Worm (Caenorhabditis elegans) whole organism, young adult: Measurements from ENCODE around the gene ZK856.11.

Experiments used
- B0019.2 ChIP-seq: fragments of 200-800 bp; sonication (Bioruptor generic); conservative IDR thresholded peaks from 2 replicates; pipeline ENCODE4 v1.3.6; 2022; ENCODE audit warnings: missing genetic modification reagents, missing genetic modification characterization, missing compliant biosample characterization
- B0261.1 ChIP-seq: sonication (generic microtip); optimal IDR thresholded peaks from 2 replicates; lab custom pipeline; 2016; ENCODE audit warnings: mild to moderate bottlenecking, missing genetic modification characterization, moderate library complexity, missing compliant biosample characterization
- B0336.3 ChIP-seq: fragments of 200-800 bp; sonication (Bioruptor generic); IDR thresholded peaks from 2 replicates; pipeline ENCODE4 v1.3.6; 2022; ENCODE audit warnings: missing genetic modification characterization, missing compliant biosample characterization
- C06A6.2 ChIP-seq: fragments of 200-800 bp; sonication (Bioruptor generic); conservative IDR thresholded peaks from 2 replicates; pipeline ENCODE4 v1.3.6; 2022; ENCODE audit warnings: missing genetic modification characterization, missing compliant biosample characterization
- F22D6.2 ChIP-seq: sonication (generic microtip); optimal IDR thresholded peaks from 2 replicates; lab custom pipeline; 2016; ENCODE audit warnings: mild to moderate bottlenecking, missing genetic modification characterization, missing compliant biosample characterization
- F37B4.10 ChIP-seq: fragments of 200-800 bp; sonication (Bioruptor generic); IDR thresholded peaks from 2 replicates; pipeline ENCODE4 v1.3.6; 2022; ENCODE audit warnings: missing genetic modification characterization, missing compliant biosample characterization
- F52B5.7 ChIP-seq: sonication (generic microtip); optimal IDR thresholded peaks from 2 replicates; lab custom pipeline; 2016; ENCODE audit warnings: mild to moderate bottlenecking, missing genetic modification characterization, missing compliant biosample characterization
- K12H6.12 ChIP-seq: fragments of 200-800 bp; sonication (Bioruptor generic); optimal IDR thresholded peaks from 2 replicates; lab custom pipeline; 2018; ENCODE audit warnings: mild to moderate bottlenecking, missing genetic modification characterization, missing compliant biosample characterization
- T26A5.8 ChIP-seq: sonication (generic microtip); optimal IDR thresholded peaks from 2 replicates; lab custom pipeline; 2016; ENCODE audit warnings: missing genetic modification characterization, missing compliant biosample characterization
- Y67H2A.10 ChIP-seq: fragments of 200-800 bp; sonication (Bioruptor generic); conservative IDR thresholded peaks from 2 replicates; pipeline ENCODE4 v1.3.6; 2022; ENCODE audit warnings: missing genetic modification reagents, missing genetic modification characterization, missing compliant biosample characterization
- Y95B8A.8 ChIP-seq: fragments of 200-800 bp; sonication (Bioruptor generic); IDR thresholded peaks from 2 replicates; pipeline ENCODE4 v1.3.6; 2022; ENCODE audit warnings: missing genetic modification reagents, missing genetic modification characterization, missing compliant biosample characterization
- ama-1 ChIP-seq, 3 experiments: fragments of 150-350 bp in 1 of 3; sonication (generic microtip) in 2 of 3; optimal IDR thresholded peaks; 2 replicates each; lab custom pipeline; 2014 to 2018; ENCODE audit warnings: missing biosample characterization in 2 of 3, missing genetic modification characterization in 2 of 3, missing genetic modification reagents in 2 of 3
- atf-7 ChIP-seq: sonication (generic microtip); optimal IDR thresholded peaks from 2 replicates; lab custom pipeline; 2017; ENCODE audit warnings: mild to moderate bottlenecking, missing genetic modification characterization, missing compliant biosample characterization
- bed-2 ChIP-seq: fragments of 200-800 bp; sonication (Bioruptor generic); IDR thresholded peaks from 2 replicates; pipeline ENCODE4 v1.3.6; 2022; ENCODE audit warnings: missing genetic modification reagents, missing genetic modification characterization, missing compliant biosample characterization
- ccch-3 ChIP-seq: fragments of 200-800 bp; sonication (Bioruptor generic); optimal IDR thresholded peaks from 2 replicates; lab custom pipeline; 2018; ENCODE audit warnings: mild to moderate bottlenecking, missing genetic modification characterization, missing compliant biosample characterization
- ceh-91 ChIP-seq: fragments of 200-800 bp; sonication (Bioruptor generic); IDR thresholded peaks from 2 replicates; pipeline ENCODE4 v1.3.6; 2022; ENCODE audit warnings: missing genetic modification reagents, missing genetic modification characterization, missing compliant biosample characterization
- dpff-1 ChIP-seq: sonication (generic microtip); optimal IDR thresholded peaks from 2 replicates; lab custom pipeline; 2017; ENCODE audit warnings: mild to moderate bottlenecking, missing genetic modification characterization, missing compliant biosample characterization
- egrh-3 ChIP-seq: fragments of 200-800 bp; sonication (Bioruptor generic); IDR thresholded peaks from 2 replicates; pipeline ENCODE4 v1.3.6; 2022; ENCODE audit warnings: missing genetic modification reagents, missing genetic modification characterization, missing compliant biosample characterization
- ets-4 ChIP-seq: fragments of 200-800 bp; sonication (Bioruptor generic); optimal IDR thresholded peaks from 2 replicates; lab custom pipeline; 2018; ENCODE audit warnings: mild to moderate bottlenecking, missing genetic modification characterization, missing compliant biosample characterization
- gei-17 ChIP-seq: fragments of 200-800 bp; sonication (Bioruptor generic); optimal IDR thresholded peaks from 2 replicates; lab custom pipeline; 2018; ENCODE audit warnings: mild to moderate bottlenecking, missing genetic modification characterization, missing compliant biosample characterization
- hlh-12 ChIP-seq: sonication (generic microtip); optimal IDR thresholded peaks from 2 replicates; lab custom pipeline; 2016; ENCODE audit warnings: missing genetic modification characterization, missing compliant biosample characterization
- hmg-20 ChIP-seq: fragments of 200-800 bp; sonication (Bioruptor generic); IDR thresholded peaks from 2 replicates; pipeline ENCODE4 v1.3.6; 2022; ENCODE audit warnings: missing genetic modification reagents, missing genetic modification characterization, missing compliant biosample characterization
- lag-1 ChIP-seq: fragments of 200-800 bp; sonication (Bioruptor generic); IDR thresholded peaks from 2 replicates; pipeline ENCODE4 v1.3.6; 2022; ENCODE audit warnings: missing genetic modification reagents, missing genetic modification characterization, missing compliant biosample characterization
- lin-40 ChIP-seq: sonication (generic microtip); optimal IDR thresholded peaks from 2 replicates; lab custom pipeline; 2016; ENCODE audit warnings: missing genetic modification characterization, mild to moderate bottlenecking, missing compliant biosample characterization, missing genotype, missing genetic modification reagents
- lsl-1 ChIP-seq: fragments of 200-800 bp; sonication (Bioruptor generic); optimal IDR thresholded peaks from 2 replicates; lab custom pipeline; 2018; ENCODE audit warnings: mild to moderate bottlenecking, missing genetic modification characterization, moderate library complexity, missing compliant biosample characterization
- madf-6 ChIP-seq: fragments of 200-800 bp; sonication (Bioruptor generic); IDR thresholded peaks from 2 replicates; pipeline ENCODE4 v1.3.6; 2022; ENCODE audit warnings: missing genetic modification reagents, missing genetic modification characterization, missing compliant biosample characterization
- mcd-1 ChIP-seq: fragments of 200-800 bp; sonication (Bioruptor generic); IDR thresholded peaks from 2 replicates; pipeline ENCODE4 v1.3.6; 2022; ENCODE audit warnings: missing genetic modification reagents, missing genetic modification characterization, missing compliant biosample characterization
- mxl-1 ChIP-seq: sonication (generic microtip); optimal IDR thresholded peaks from 2 replicates; lab custom pipeline; 2016; ENCODE audit warnings: missing genetic modification characterization, missing compliant biosample characterization
- rcor-1 ChIP-seq: fragments of 200-800 bp; sonication (Bioruptor generic); IDR thresholded peaks from 2 replicates; pipeline ENCODE4 v1.3.6; 2022; ENCODE audit warnings: missing genetic modification reagents, missing genetic modification characterization, missing compliant biosample characterization
- rec-8 ChIP-seq, 2 experiments: sonication (generic microtip); optimal IDR thresholded peaks; 2 replicates each; lab custom pipeline; 2016; ENCODE audit warnings: mild to moderate bottlenecking in 2 of 2, missing genetic modification characterization in 2 of 2, missing genetic modification reagents in 2 of 2, missing genotype in 2 of 2, missing biosample characterization in 1 of 2, missing compliant biosample characterization in 1 of 2, moderate library complexity in 1 of 2
- sdz-38 ChIP-seq: sonication (generic microtip); optimal IDR thresholded peaks from 2 replicates; lab custom pipeline; 2016; ENCODE audit warnings: missing genotype, missing genetic modification characterization, missing compliant biosample characterization
- sptf-2 ChIP-seq: fragments of 200-800 bp; sonication (Bioruptor generic); optimal IDR thresholded peaks from 2 replicates; lab custom pipeline; 2018; ENCODE audit warnings: mild to moderate bottlenecking, missing genetic modification characterization, missing compliant biosample characterization
- zim-3 ChIP-seq: sonication (generic microtip); optimal IDR thresholded peaks from 2 replicates; lab custom pipeline; 2017; ENCODE audit warnings: mild to moderate bottlenecking, missing genetic modification characterization, moderate library complexity, missing compliant biosample characterization
- ztf-6 ChIP-seq: fragments of 200-800 bp; sonication (Bioruptor generic); IDR thresholded peaks from 2 replicates; pipeline ENCODE4 v1.3.6; 2022; ENCODE audit warnings: missing genetic modification reagents, missing genetic modification characterization, missing compliant biosample characterization

Gene ZK856.11

ce11 chrV:10237959-10238444 lies 33.3 kb upstream of the ZK856.11 start (continued):
- no peak for TF ChIP-seq hmg-20 (GFP tag; lab: Robert Waterston, UW)
- no peak for TF ChIP-seq egrh-3 (GFP tag; lab: Robert Waterston, UW)
- no peak for TF ChIP-seq B0019.2 (GFP tag; lab: Robert Waterston, UW)
- TF ChIP-seq, all 124 proteins: peak for 46

ce11 chrV:10237171-10237570 lies 32.4 kb upstream of the ZK856.11 start:
- TF ChIP-seq hlh-12 (tag; lab: Kevin White, UChicago) = no peak
- no peak for TF ChIP-seq sptf-2
- TF ChIP-seq C06A6.2 = no peak
- TF ChIP-seq rcor-1 = no peak
- TF ChIP-seq atf-7 = no peak
- TF ChIP-seq T26A5.8 (tag; lab: Kevin White, UChicago) = no peak
- no peak for TF ChIP-seq F22D6.2
- TF ChIP-seq lag-1 (GFP tag; lab: Robert Waterston, UW) = no peak
- no peak for TF ChIP-seq mcd-1 (GFP tag; lab: Robert Waterston, UW)
- no peak for TF ChIP-seq dpff-1
- TF ChIP-seq sdz-38 (tag; lab: Kevin White, UChicago) = no peak
- no peak for TF ChIP-seq gei-17 (GFP tag; lab: Kevin White, UChicago)
- TF ChIP-seq B0261.1 (tag; lab: Kevin White, UChicago) = no peak
- TF ChIP-seq ccch-3 (GFP tag; lab: Kevin White, UChicago) = no peak
- TF ChIP-seq, all 124 proteins: peak for 0

ce11 chrV:10233330-10233729 lies 28.6 kb upstream of the ZK856.11 start, which contains the start of gene str-182:
str-182 (minus strand) TSS chrV:10233430.
- no peak for TF ChIP-seq Y95B8A.8 (GFP tag; lab: Robert Waterston, UW)
- TF ChIP-seq mcd-1 (GFP tag; lab: Robert Waterston, UW) = no peak
- no peak for TF ChIP-seq B0019.2 (GFP tag; lab: Robert Waterston, UW)
- no peak for TF ChIP-seq lag-1 (GFP tag; lab: Robert Waterston, UW)
- no peak for TF ChIP-seq gei-17 (GFP tag; lab: Kevin White, UChicago)
- no peak for TF ChIP-seq F52B5.7 (tag; lab: Kevin White, UChicago)
- TF ChIP-seq ets-4 (GFP tag; lab: Kevin White, UChicago) = no peak
- TF ChIP-seq bed-2 (GFP tag; lab: Robert Waterston, UW) = no peak
- no peak for TF ChIP-seq lin-40 (tag; lab: Kevin White, UChicago)
- TF ChIP-seq ama-1 (optimal IDR thresholded peaks at IDR 0.05; lab: Kevin White, UChicago) = no peak
- TF ChIP-seq ama-1 (GFP tag; optimal IDR thresholded peaks at IDR 0.05; lab: Kevin White, UChicago) = no peak
- TF ChIP-seq B0336.3 (GFP tag; lab: Robert Waterston, UW) = no peak
- no peak for TF ChIP-seq zim-3 (tag; lab: Kevin White, UChicago)
- TF ChIP-seq rec-8 (tag; optimal IDR thresholded peaks at IDR 0.05; lab: Kevin White, UChicago) = no peak
- no peak for TF ChIP-seq ztf-6 (GFP tag; lab: Robert Waterston, UW)
- TF ChIP-seq mxl-1 = no peak
- TF ChIP-seq sdz-38 (tag; lab: Kevin White, UChicago) = no peak
- no peak for TF ChIP-seq F37B4.10 (GFP tag; lab: Robert Waterston, UW)
- no peak for TF ChIP-seq Y67H2A.10 (GFP tag; lab: Robert Waterston, UW)
- no peak for TF ChIP-seq K12H6.12 (tag; lab: Kevin White, UChicago)
- TF ChIP-seq C06A6.2 = no peak

- TF ChIP-seq madf-6 (GFP tag; lab: Robert Waterston, UW) (no peak), lsl-1 (GFP tag; lab: Kevin White, UChicago) (no peak), ceh-91 (GFP tag; lab: Robert Waterston, UW) (no peak)
Observed at ce11 chrV:10230932-10231331, 26.2 kb upstream of the ZK856.11 start, which contains the start of gene fipr-6. fipr-6 (plus strand) TSS chrV:10231232.
